Fruit fly (Drosophila melanogaster) whole organism, prepupa: ENCODE results near the gene Piezo.

Experiments
- Blimp-1 ChIP-seq: fragments of 200-800 bp; sonication (Bioruptor generic); optimal IDR thresholded peaks from 3 replicates; lab custom pipeline; 2017; ENCODE audit warnings: missing biosample characterization, missing genetic modification characterization, mild to moderate bottlenecking, moderate library complexity, missing genetic modification reagents
- CG11762 ChIP-seq: fragments of 200-800 bp; sonication (Bioruptor generic); optimal IDR thresholded peaks from 3 replicates; lab custom pipeline; 2016; ENCODE audit warnings: missing biosample characterization, missing genetic modification characterization; ENCODE audit not compliant: insufficient read depth
- CG15336 ChIP-seq: fragments of 200-800 bp; sonication (Bioruptor generic); IDR thresholded peaks from 2 replicates; pipeline ENCODE4 v1.3.6; 2022; ENCODE audit warnings: missing biosample characterization, missing genetic modification characterization
- CG1621 ChIP-seq: fragments of 200-800 bp; sonication (Bioruptor generic); optimal IDR thresholded peaks from 3 replicates; lab custom pipeline; 2018; ENCODE audit warnings: missing biosample characterization, mild to moderate bottlenecking, missing genetic modification characterization
- CG3032 ChIP-seq: fragments of 200-800 bp; optimal IDR thresholded peaks from 2 replicates; lab custom pipeline; 2019; ENCODE audit warnings: missing biosample characterization, mild to moderate bottlenecking, missing genetic modification characterization, moderate library complexity
- CG31627 ChIP-seq: fragments of 200-800 bp; sonication (Bioruptor generic); optimal IDR thresholded peaks from 3 replicates; lab custom pipeline; 2016; ENCODE audit warnings: missing biosample characterization, missing genetic modification characterization
- CG34406 ChIP-seq: fragments of 200-800 bp; sonication (Bioruptor generic); optimal IDR thresholded peaks from 3 replicates; lab custom pipeline; 2016; ENCODE audit warnings: missing biosample characterization, missing genetic modification characterization
- CG3919 ChIP-seq: fragments of 200-800 bp; sonication (Bioruptor generic); optimal IDR thresholded peaks from 3 replicates; lab custom pipeline; 2016; ENCODE audit warnings: missing biosample characterization, missing genetic modification characterization
- CG4318 ChIP-seq: fragments of 200-800 bp; sonication (Bioruptor generic); optimal IDR thresholded peaks from 3 replicates; lab custom pipeline; 2017; ENCODE audit warnings: missing biosample characterization, mild to moderate bottlenecking, missing genetic modification characterization
- CG6276 ChIP-seq: fragments of 200-800 bp; sonication (Bioruptor generic); optimal IDR thresholded peaks from 2 replicates; lab custom pipeline; 2017; ENCODE audit warnings: missing biosample characterization, mild to moderate bottlenecking, missing genetic modification characterization
- CG6792 ChIP-seq: fragments of 200-800 bp; sonication (Bioruptor generic); optimal IDR thresholded peaks from 3 replicates; lab custom pipeline; 2016; ENCODE audit warnings: missing biosample characterization, missing genetic modification characterization
- CG6808 ChIP-seq: fragments of 200-800 bp; sonication (Bioruptor generic); optimal IDR thresholded peaks from 3 replicates; lab custom pipeline; 2017; ENCODE audit warnings: missing biosample characterization, missing genetic modification characterization, mild to moderate bottlenecking, moderate library complexity, missing genetic modification reagents
- CG7368 ChIP-seq: fragments of 200-800 bp; sonication (Bioruptor generic); optimal IDR thresholded peaks from 3 replicates; lab custom pipeline; 2016; ENCODE audit warnings: missing biosample characterization, missing genetic modification characterization
- CG8319 ChIP-seq: fragments of 200-800 bp; sonication (Bioruptor generic); optimal IDR thresholded peaks from 3 replicates; lab custom pipeline; 2016; ENCODE audit warnings: missing biosample characterization, missing genetic modification characterization
- CG9139 ChIP-seq: fragments of 200-800 bp; sonication (Bioruptor generic); optimal IDR thresholded peaks from 3 replicates; lab custom pipeline; 2017; ENCODE audit warnings: missing biosample characterization, mild to moderate bottlenecking, missing genetic modification characterization
- Hr38 ChIP-seq: sonication (Bioruptor generic); optimal IDR thresholded peaks from 2 replicates; lab custom pipeline; 2016; ENCODE audit warnings: missing biosample characterization, missing genetic modification characterization
- Hr39 ChIP-seq: fragments of 200-800 bp; sonication (Bioruptor generic); optimal IDR thresholded peaks from 2 replicates; lab custom pipeline; 2016; ENCODE audit warnings: missing biosample characterization, missing genetic modification characterization
- Hr4 ChIP-seq: fragments of 200-800 bp; sonication (Bioruptor generic); optimal IDR thresholded peaks from 3 replicates; lab custom pipeline; 2016; ENCODE audit warnings: missing biosample characterization, missing genetic modification characterization
- Lpt ChIP-seq: fragments of 200-800 bp; sonication (Bioruptor generic); optimal IDR thresholded peaks from 3 replicates; lab custom pipeline; 2016; ENCODE audit warnings: missing biosample characterization, missing genetic modification characterization
- Met ChIP-seq: fragments of 200-800 bp; sonication (Bioruptor generic); optimal IDR thresholded peaks from 3 replicates; lab custom pipeline; 2016; ENCODE audit warnings: missing biosample characterization, missing genetic modification characterization
- Sox15 ChIP-seq: fragments of 200-800 bp; sonication (Bioruptor generic); optimal IDR thresholded peaks from 3 replicates; lab custom pipeline; 2016; ENCODE audit warnings: missing biosample characterization, missing genetic modification characterization
- acj6 ChIP-seq: fragments of 200-800 bp; sonication (Bioruptor generic); optimal IDR thresholded peaks from 3 replicates; lab custom pipeline; 2016; ENCODE audit warnings: missing biosample characterization, missing genetic modification characterization
- dac ChIP-seq: fragments of 200-800 bp; sonication (Bioruptor generic); optimal IDR thresholded peaks from 2 replicates; lab custom pipeline; 2017; ENCODE audit warnings: missing biosample characterization, mild to moderate bottlenecking, missing genetic modification characterization
- dsx ChIP-seq: fragments of 200-800 bp; optimal IDR thresholded peaks from 3 replicates; lab custom pipeline; 2019; ENCODE audit warnings: missing biosample characterization, mild to moderate bottlenecking, missing genetic modification characterization, moderate library complexity; ENCODE audit not compliant: poor library complexity, severe bottlenecking
- eg ChIP-seq: fragments of 200-800 bp; sonication (Bioruptor generic); IDR thresholded peaks from 3 replicates; pipeline ENCODE4 v1.3.6; 2022; ENCODE audit warnings: missing biosample characterization, missing genetic modification characterization
- esn ChIP-seq: fragments of 200-800 bp; sonication (Bioruptor generic); optimal IDR thresholded peaks from 2 replicates; lab custom pipeline; 2016; ENCODE audit warnings: missing biosample characterization, mild to moderate bottlenecking, missing genetic modification characterization, moderate library complexity
- fd59A ChIP-seq: fragments of 200-800 bp; sonication (Bioruptor generic); optimal IDR thresholded peaks from 2 replicates; lab custom pipeline; 2017; ENCODE audit warnings: missing biosample characterization, mild to moderate bottlenecking, missing genetic modification characterization, missing genetic modification reagents
- fkh ChIP-seq: fragments of 200-800 bp; sonication (Bioruptor generic); optimal IDR thresholded peaks from 3 replicates; lab custom pipeline; 2017; ENCODE audit warnings: missing biosample characterization, mild to moderate bottlenecking, missing genetic modification characterization, moderate library complexity
- net ChIP-seq: fragments of 200-800 bp; sonication (Bioruptor generic); optimal IDR thresholded peaks from 3 replicates; lab custom pipeline; 2016; ENCODE audit warnings: missing biosample characterization, missing genetic modification characterization
- pdm3 ChIP-seq: fragments of 200-800 bp; sonication (Bioruptor generic); optimal IDR thresholded peaks from 3 replicates; lab custom pipeline; 2016; ENCODE audit warnings: missing biosample characterization, missing genetic modification characterization
- ss ChIP-seq, 2 experiments: fragments of 200-800 bp; sonication (Bioruptor generic); optimal IDR thresholded peaks; 2 replicates in 1 of 2; 3 replicates in 1 of 2; lab custom pipeline; 2017 to 2018; ENCODE audit warnings: mild to moderate bottlenecking in 2 of 2, missing biosample characterization in 2 of 2, missing genetic modification characterization in 2 of 2, moderate library complexity in 1 of 2
- svp ChIP-seq: fragments of 200-800 bp; sonication (Bioruptor generic); peaks from one replicate; lab custom pipeline; 2016; ENCODE audit warnings: missing biosample characterization, missing genetic modification characterization

The Piezo gene

DNA sequence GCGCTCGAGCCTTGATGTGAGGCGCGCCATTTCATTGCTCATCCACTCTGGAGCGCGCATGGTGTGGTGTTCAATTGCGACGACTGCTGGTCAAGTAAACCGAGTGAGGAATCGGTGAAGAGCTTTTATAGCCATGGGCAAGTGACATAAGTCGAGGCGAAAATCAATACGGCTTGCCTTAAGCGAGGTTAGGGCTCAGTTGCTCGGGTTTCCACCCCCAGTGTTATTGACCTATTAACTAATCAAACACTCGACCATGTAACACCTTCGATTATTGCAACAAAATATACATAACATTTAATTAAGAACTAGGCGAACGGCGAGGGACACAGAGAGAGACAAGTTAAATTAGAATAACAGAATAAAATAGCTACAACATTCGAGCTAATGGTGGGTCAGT, 27.8 kb downstream of the Piezo start, which contains the start of gene CG34134 (continued):
- TF ChIP-seq pdm3 (GFP tag; lab: Kevin White, UChicago), result no peak
- TF ChIP-seq, all 60 proteins: peak for 0

DNA sequence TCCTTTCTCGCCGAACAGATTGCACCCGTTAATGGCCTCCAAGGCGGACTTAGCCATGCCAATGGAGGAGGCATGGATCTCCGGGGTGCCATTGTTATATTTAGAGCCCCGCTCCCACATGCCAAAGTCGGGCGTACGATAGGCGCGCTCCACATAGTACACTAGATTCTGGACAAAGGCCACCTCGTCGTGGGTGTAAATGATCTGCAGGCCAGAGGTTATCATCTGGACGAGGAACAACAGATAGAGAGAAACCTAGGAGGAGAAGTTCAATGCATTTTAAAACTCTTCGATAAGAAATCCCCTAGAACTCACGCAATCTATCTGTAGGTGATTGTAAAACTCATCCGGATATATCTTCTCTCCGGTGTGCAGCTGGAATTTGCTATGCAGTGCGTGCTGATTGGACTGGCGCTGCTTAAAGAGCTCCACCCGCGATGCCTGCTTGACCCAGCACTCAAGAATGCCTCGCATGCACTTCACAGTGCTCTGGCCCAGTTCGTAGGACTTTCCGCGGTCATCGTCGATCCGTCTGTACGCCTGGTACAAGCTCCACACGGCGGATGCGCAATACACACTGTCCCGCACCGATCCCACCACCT, 33.0 kb downstream of the Piezo start:
- no peak for TF ChIP-seq Hr4 (GFP tag; lab: Kevin White, UChicago)
- no peak for TF ChIP-seq Hr39 (GFP tag; lab: Kevin White, UChicago)
- TF ChIP-seq svp (GFP tag; lab: Kevin White, UChicago), result peak; percentile 99
- no peak for TF ChIP-seq CG3919 (GFP tag; lab: Kevin White, UChicago)
- TF ChIP-seq CG15336 (GFP tag; lab: Robert Waterston, UW), result no peak
- TF ChIP-seq CG6276 (GFP tag; lab: Kevin White, UChicago), result no peak
- no peak for TF ChIP-seq CG1621 (tag; lab: Kevin White, UChicago)

DNA sequence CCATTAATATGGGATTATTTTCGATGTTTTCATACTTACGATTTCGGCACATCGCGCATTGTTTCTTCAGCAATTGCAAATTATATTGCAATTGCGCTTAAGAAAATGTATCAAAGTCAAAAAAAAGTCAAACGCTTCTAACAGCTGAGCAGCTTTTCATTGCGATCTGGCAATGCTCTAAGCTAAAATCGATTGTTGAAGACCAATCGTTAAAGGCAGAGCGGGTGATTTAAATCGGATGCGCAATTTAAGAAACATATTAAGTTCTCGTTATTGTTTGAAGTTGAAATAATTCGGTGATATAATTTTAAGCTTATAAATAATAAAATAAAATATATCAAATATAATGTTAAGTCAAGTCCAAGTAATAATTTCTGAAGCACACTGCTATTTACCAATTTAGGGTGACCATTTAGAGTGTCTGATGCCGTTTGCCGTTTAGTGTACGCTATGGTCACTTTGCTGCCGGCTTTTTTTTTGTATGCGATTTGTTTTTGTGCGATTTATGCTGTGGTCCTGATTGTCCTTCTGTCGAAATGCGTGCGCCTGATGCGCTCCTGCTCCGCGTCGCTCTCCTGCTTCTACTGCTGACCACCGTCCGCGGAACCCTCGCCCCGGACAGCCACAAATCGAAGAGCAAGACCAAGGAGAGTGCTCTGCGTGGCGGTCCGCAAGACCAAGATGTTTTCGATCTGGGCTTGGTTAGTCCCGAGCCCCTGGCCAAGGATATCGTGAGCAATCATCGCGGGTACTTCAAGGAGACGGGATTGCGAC, 34.1 kb downstream of the Piezo start, which contains the start of the genes CG8475 and CG8460:
CG8475 (minus strand) TSS at position 162 of the 774 bp plus-strand sequence.
CG8460 (plus strand) TSS at position 437 of the 774 bp plus-strand sequence.
- TF ChIP-seq Blimp-1 (GFP tag; lab: Kevin White, UChicago), result no peak
- TF ChIP-seq CG3032 (tag; lab: Kevin White, UChicago), result no peak
- TF ChIP-seq CG34406 (GFP tag; lab: Kevin White, UChicago), result no peak
- TF ChIP-seq CG6808, result no peak
- TF ChIP-seq CG11762 (GFP tag; lab: Kevin White, UChicago), result no peak
- no peak for TF ChIP-seq CG6792
- TF ChIP-seq eg, result no peak
- no peak for TF ChIP-seq CG3919 (GFP tag; lab: Kevin White, UChicago)
- no peak for TF ChIP-seq CG31627
- no peak for TF ChIP-seq Sox15 (GFP tag; lab: Kevin White, UChicago)
- no peak for TF ChIP-seq CG4318 (GFP tag; lab: Kevin White, UChicago)
- no peak for TF ChIP-seq Hr38
- TF ChIP-seq net, result no peak
- TF ChIP-seq Hr4 (GFP tag; lab: Kevin White, UChicago), result no peak
- no peak for TF ChIP-seq CG9139 (GFP tag; lab: Kevin White, UChicago)
- TF ChIP-seq fkh (GFP tag; lab: Kevin White, UChicago), result no peak
- TF ChIP-seq, all 60 proteins: peak for 0

DNA sequence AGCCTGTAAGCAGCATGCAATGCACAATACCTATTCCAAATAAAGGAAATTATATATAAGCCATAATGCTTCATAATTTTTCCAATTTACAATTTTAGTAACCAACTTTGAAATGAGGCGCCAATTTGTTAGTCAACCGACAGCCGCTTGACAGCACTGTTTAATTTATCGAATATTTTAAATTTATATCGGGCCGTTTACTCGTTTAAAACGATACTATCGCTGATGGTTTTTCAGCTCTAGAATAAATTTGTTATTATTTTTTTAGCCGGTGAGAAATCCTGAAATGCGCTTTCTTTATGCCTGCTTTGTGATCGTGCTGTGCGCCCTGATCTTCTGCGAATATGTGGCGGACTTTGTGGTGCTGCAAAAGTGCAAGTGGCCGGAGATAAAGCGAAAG, 35.9 kb downstream of the Piezo start, which contains the start of gene PGAP5:
PGAP5 (plus strand) TSS at position 126 of the 400 bp plus-strand sequence.
- no peak for TF ChIP-seq ss (GFP tag; optimal IDR thresholded peaks at IDR 0.05; lab: Kevin White, UChicago)
- TF ChIP-seq Hr38, result no peak
- TF ChIP-seq esn, result peak; percentile 35
- TF ChIP-seq CG34406 (GFP tag; lab: Kevin White, UChicago), result no peak
- TF ChIP-seq acj6 (GFP tag; lab: Kevin White, UChicago), result no peak
- no peak for TF ChIP-seq dsx
- TF ChIP-seq CG31627, result peak; percentile 0
- TF ChIP-seq svp (GFP tag; lab: Kevin White, UChicago), result no peak
- TF ChIP-seq CG3919 (GFP tag; lab: Kevin White, UChicago), result no peak
- no peak for TF ChIP-seq CG11762 (GFP tag; lab: Kevin White, UChicago)
- TF ChIP-seq CG8319 (GFP tag; lab: Kevin White, UChicago), result no peak
- TF ChIP-seq, all 60 proteins: peak for 2

DNA sequence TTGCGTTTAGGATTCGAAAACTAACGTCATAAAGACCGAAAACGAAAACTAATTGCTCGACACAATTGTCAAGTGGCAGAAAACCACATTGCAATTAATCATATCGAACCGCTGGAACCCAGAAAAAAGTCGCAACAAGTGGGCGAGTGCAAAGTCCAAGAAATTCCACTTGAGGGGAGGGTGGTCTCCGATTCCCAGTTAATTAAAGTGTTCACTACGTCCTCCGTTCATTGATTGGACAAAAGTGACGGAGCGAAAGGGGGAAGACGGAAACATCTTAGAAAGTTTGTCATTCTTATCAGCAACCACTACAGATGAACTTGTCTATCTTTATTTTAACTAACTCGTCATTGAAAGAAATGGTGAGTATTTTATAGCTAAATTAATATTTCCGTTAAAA, 39.7 kb downstream of the Piezo start:
- TF ChIP-seq Met (GFP tag; lab: Kevin White, UChicago) (no peak), Blimp-1 (GFP tag; lab: Kevin White, UChicago) (no peak), CG9139 (GFP tag; lab: Kevin White, UChicago) (no peak), dac (GFP tag; lab: Kevin White, UChicago) (no peak), CG7368 (GFP tag; lab: Kevin White, UChicago) (no peak), fd59A (GFP tag; lab: Kevin White, UChicago) (no peak), ss (GFP tag; optimal IDR thresholded peaks at IDR 0.05; lab: Kevin White, UChicago) (no peak), eg (no peak; the same call in 2 of the 3 replicates), CG31627 (no peak), Lpt (GFP tag; lab: Kevin White, UChicago) (no peak)
